Fruit fly (Drosophila melanogaster): ENCODE results near the gene Sirt7.

Gene Sirt7

dm6 chr3R:29089662-29090007, 33.9 kb downstream of the Sirt7 start (continued):
- TF ChIP-seq caup (GFP tag; optimal IDR thresholded peaks at IDR 0.05; ENCODE audit: severe bottlenecking), result peak; percentile 29
- no peak for TF ChIP-seq pros (GFP tag; optimal IDR thresholded peaks at IDR 0.05)
- peak; percentile 48 for TF ChIP-seq BtbVII (GFP tag; optimal IDR thresholded peaks at IDR 0.05)
- peak; percentile 40 for TF ChIP-seq pnt (GFP tag; optimal IDR thresholded peaks at IDR 0.05)
- TF ChIP-seq psq (GFP tag; optimal IDR thresholded peaks at IDR 0.05), result no peak
- no peak for TF ChIP-seq Chrac-16 (GFP tag; optimal IDR thresholded peaks at IDR 0.05)
- TF ChIP-seq fru (optimal IDR thresholded peaks at IDR 0.05), result no peak
- TF ChIP-seq tin (GFP tag; optimal IDR thresholded peaks at IDR 0.05), result peak; percentile 55
- TF ChIP-seq Lpt (GFP tag; optimal IDR thresholded peaks at IDR 0.05), result no peak
- TF ChIP-seq Awh (GFP tag; IDR thresholded peaks at IDR 0.05), result 0 out of 2 replicates have a peak, but pooled peaks have one; percentile 53
- TF ChIP-seq sens (GFP tag), result no peak
- TF ChIP-seq Gug (GFP tag; IDR thresholded peaks at IDR 0.05), result peak; percentile 65; the same call in 2 of the 4 replicates
- peak; percentile 50 for TF ChIP-seq CG6854 (GFP tag; optimal IDR thresholded peaks at IDR 0.05)
- no peak for TF ChIP-seq ara (GFP tag; IDR thresholded peaks at IDR 0.05)
- TF ChIP-seq Mad (GFP tag; optimal IDR thresholded peaks at IDR 0.05), result no peak
- TF ChIP-seq CG9215 (GFP tag; IDR thresholded peaks at IDR 0.05), result peak; percentile 60
- peak; percentile 66 for TF ChIP-seq ind (GFP tag; optimal IDR thresholded peaks at IDR 0.05)
- peak; percentile 45 for TF ChIP-seq al (GFP tag; IDR thresholded peaks at IDR 0.05)
- TF ChIP-seq Oli (tag; optimal IDR thresholded peaks at IDR 0.05), result no peak
- TF ChIP-seq klu (GFP tag; IDR thresholded peaks at IDR 0.05), result peak; percentile 57; the same call in 1 of the 2 replicates
- TF ChIP-seq chinmo (GFP tag; IDR thresholded peaks at IDR 0.05; ENCODE audit: partially characterized antibody), result no peak
- peak; percentile 50 for TF ChIP-seq HHEX (GFP tag; optimal IDR thresholded peaks at IDR 0.05)
- TF ChIP-seq CG4730 (GFP tag; IDR thresholded peaks at IDR 0.05), result peak; percentile 23; the same call in 1 of the 2 replicates
- TF ChIP-seq CG2120 (GFP tag; optimal IDR thresholded peaks at IDR 0.05), result no peak
- 0 out of 2 replicates have a peak, but pooled peaks have one; percentile 32 for TF ChIP-seq CG7372 (GFP tag; IDR thresholded peaks at IDR 0.05)
- peak; percentile 65 for TF ChIP-seq phol (tag; optimal IDR thresholded peaks at IDR 0.05)
- no peak for TF ChIP-seq bbx (GFP tag; IDR thresholded peaks at IDR 0.05; ENCODE audit: partially characterized antibody)
- TF ChIP-seq Usf (GFP tag; optimal IDR thresholded peaks at IDR 0.05), result no peak
- TF ChIP-seq CG9437 (GFP tag; optimal IDR thresholded peaks at IDR 0.05), result no peak
- TF ChIP-seq croc (GFP tag; conservative IDR thresholded peaks at IDR 0.05), result no peak; the same call in 2 of the 3 replicates
- peak; percentile 28; the same call in 1 of the 2 replicates for TF ChIP-seq NFAT (GFP tag; IDR thresholded peaks at IDR 0.05)
- no peak for TF ChIP-seq CG11560 (tag; IDR thresholded peaks at IDR 0.05)
- TF ChIP-seq Atf-2 (GFP tag; optimal IDR thresholded peaks at IDR 0.05), result no peak
- TF ChIP-seq HLHmδ (GFP tag; optimal IDR thresholded peaks at IDR 0.05), result no peak
- TF ChIP-seq CG9797 (GFP tag; optimal IDR thresholded peaks at IDR 0.05), result no peak
- no peak for TF ChIP-seq CG8281 (tag; optimal IDR thresholded peaks at IDR 0.05)
- TF ChIP-seq zfh1 (GFP tag; IDR thresholded peaks at IDR 0.05), result peak; percentile 5; the same call in 1 of the 3 replicates
- TF ChIP-seq CG1233 (GFP tag; optimal IDR thresholded peaks at IDR 0.05), result peak; percentile 40
- TF ChIP-seq CG2712 (tag; optimal IDR thresholded peaks at IDR 0.05), result peak; percentile 45
- peak; percentile 36; the same call in 1 of the 2 replicates for TF ChIP-seq E2f1 (GFP tag; IDR thresholded peaks at IDR 0.05)
- TF ChIP-seq gsb (GFP tag; IDR thresholded peaks at IDR 0.05), result peak; percentile 25; the same call in 1 of the 2 replicates
- no peak for TF ChIP-seq CG4328 (GFP tag; optimal IDR thresholded peaks at IDR 0.05)
- TF ChIP-seq NK7.1 (GFP tag; optimal IDR thresholded peaks at IDR 0.05), result no peak
- peak; percentile 0 for TF ChIP-seq pum (GFP tag; optimal IDR thresholded peaks at IDR 0.05)
- no peak for TF ChIP-seq Scr (GFP tag; IDR thresholded peaks at IDR 0.05; ENCODE audit: partially characterized antibody)
- peak; percentile 4 for TF ChIP-seq repo (GFP tag; optimal IDR thresholded peaks at IDR 0.05)
- TF ChIP-seq CG31224 (GFP tag; IDR thresholded peaks at IDR 0.05), result 0 out of 2 replicates have a peak, but pooled peaks have one; percentile 30
- no peak for TF ChIP-seq mld (GFP tag; IDR thresholded peaks at IDR 0.05; ENCODE audit: partially characterized antibody)
- no peak for TF ChIP-seq CG34224 (GFP tag; IDR thresholded peaks at IDR 0.05; ENCODE audit: partially characterized antibody)
- TF ChIP-seq cwo (GFP tag; optimal IDR thresholded peaks at IDR 0.05), result peak; percentile 49
- no peak for TF ChIP-seq CG10462 (GFP tag; optimal IDR thresholded peaks at IDR 0.05)
- peak; percentile 40 for TF ChIP-seq sisA (GFP tag; IDR thresholded peaks at IDR 0.05)

Measured in whole organism, embryonic.